Worm (Caenorhabditis elegans) whole organism, L4 larva: ENCODE results near the gene Y45G12B.2.

ENCODE experiments used
- R02D3.7 ChIP-seq: fragments of 150-350 bp; sonication (generic microtip); optimal IDR thresholded peaks from 3 replicates; lab custom pipeline; 2014; ENCODE audit warnings: missing biosample characterization, missing genetic modification characterization
- hmg-1.1 ChIP-seq: fragments of 200-800 bp; sonication (Bioruptor generic); IDR thresholded peaks from 2 replicates; pipeline ENCODE4 v1.3.6; 2022; ENCODE audit warnings: missing genetic modification reagents, missing genetic modification characterization, missing compliant biosample characterization
- nhr-10 ChIP-seq: fragments of 150-350 bp; optimal IDR thresholded peaks from 2 replicates; lab custom pipeline; 2014; ENCODE audit warnings: missing biosample characterization, missing genetic modification characterization

- TF ChIP-seq nhr-10 (tag; lab: Kevin White, UChicago) (no peak), hmg-1.1 (GFP tag; lab: Robert Waterston, UW) (no peak), R02D3.7 (tag; lab: Kevin White, UChicago) (no peak)
Measured at ce11 chrV:2646067-2646466, 48.5 kb upstream of the Y45G12B.2 start.
